Worm (Caenorhabditis elegans): ENCODE data around the gene Y37D8A.8.

Y37D8A.8 gene

ce11 chrIII:12831696-12832095, 33.1 kb upstream of the Y37D8A.8 start:
- peak; percentile 64 for TF ChIP-seq elt-2 (tag; optimal IDR thresholded peaks at IDR 0.05)
- no peak for TF ChIP-seq elt-3 (tag; optimal IDR thresholded peaks at IDR 0.05)

ce11 chrIII:12833079-12833478, 31.7 kb upstream of the Y37D8A.8 start:
- no peak for TF ChIP-seq R02D3.7 (tag; optimal IDR thresholded peaks at IDR 0.05)
- TF ChIP-seq unc-39 (tag; optimal IDR thresholded peaks at IDR 0.05), result no peak
- peak; percentile 53 for TF ChIP-seq elt-2 (tag; optimal IDR thresholded peaks at IDR 0.05)
- no peak for TF ChIP-seq aly-2 (tag; optimal IDR thresholded peaks at IDR 0.05)
- TF ChIP-seq elt-3 (tag; optimal IDR thresholded peaks at IDR 0.05), result no peak
- no peak for TF ChIP-seq mdl-1 (tag; optimal IDR thresholded peaks at IDR 0.05)
- TF ChIP-seq nhr-25 (tag; optimal IDR thresholded peaks at IDR 0.05), result no peak

- TF ChIP-seq pqm-1 (tag; optimal IDR thresholded peaks at IDR 0.05) (no peak), R02D3.7 (tag; optimal IDR thresholded peaks at IDR 0.05) (peak; percentile 55), eor-1 (tag; optimal IDR thresholded peaks at IDR 0.05) (no peak), ama-1 (optimal IDR thresholded peaks at IDR 0.05) (peak; percentile 63), pha-4 (tag; optimal IDR thresholded peaks at IDR 0.05) (no peak), ceh-9 (tag; optimal IDR thresholded peaks at IDR 0.05) (no peak), mml-1 (tag; optimal IDR thresholded peaks at IDR 0.05) (no peak)
These were observed 27.9 kb upstream of the Y37D8A.8 start for ce11 chrIII:12836742-12837285.

- TF ChIP-seq tbx-2 (tag; optimal IDR thresholded peaks at IDR 0.05), result no peak
- TF ChIP-seq skn-1 (tag; optimal IDR thresholded peaks at IDR 0.05), result no peak
- TF ChIP-seq ceh-82 (tag; optimal IDR thresholded peaks at IDR 0.05), result no peak
- no peak for TF ChIP-seq nhr-11 (tag; optimal IDR thresholded peaks at IDR 0.05)
- TF ChIP-seq nfya-1 (tag; optimal IDR thresholded peaks at IDR 0.05; ENCODE audit: insufficient read depth), result peak; percentile 94
- TF ChIP-seq lin-15B (tag; optimal IDR thresholded peaks at IDR 0.05), result peak; percentile 5
- TF ChIP-seq ztf-11 (tag; optimal IDR thresholded peaks at IDR 0.05), result no peak
- no peak for TF ChIP-seq aly-2 (tag; optimal IDR thresholded peaks at IDR 0.05)
These were observed 26.4 kb upstream of the Y37D8A.8 start for ce11 chrIII:12838299-12838698.

ce11 chrIII:12838913-12839366, 25.8 kb upstream of the Y37D8A.8 start, which contains the start of gene Y37D8A.4:
Y37D8A.4 (minus strand) TSS chrIII:12838963.
- TF ChIP-seq ceh-16 (tag; optimal IDR thresholded peaks at IDR 0.05), result no peak
- TF ChIP-seq pha-4 (tag; optimal IDR thresholded peaks at IDR 0.05), result peak; percentile 6
- no peak for TF ChIP-seq nhr-28 (tag; optimal IDR thresholded peaks at IDR 0.05)
- peak; percentile 58 for TF ChIP-seq mdl-1 (tag; optimal IDR thresholded peaks at IDR 0.05)
- TF ChIP-seq nhr-25 (tag; optimal IDR thresholded peaks at IDR 0.05), result no peak
- TF ChIP-seq ama-1 (optimal IDR thresholded peaks at IDR 0.05), result no peak
- TF ChIP-seq lin-15B (tag; optimal IDR thresholded peaks at IDR 0.05), result no peak
- no peak for TF ChIP-seq nhr-12 (tag; optimal IDR thresholded peaks at IDR 0.05)
- TF ChIP-seq tbx-2 (tag; optimal IDR thresholded peaks at IDR 0.05), result no peak
- no peak for TF ChIP-seq ceh-9 (tag; optimal IDR thresholded peaks at IDR 0.05)
- no peak for TF ChIP-seq fkh-2 (tag; optimal IDR thresholded peaks at IDR 0.05)
- peak; percentile 19 for TF ChIP-seq hmg-11 (tag; optimal IDR thresholded peaks at IDR 0.05)
- no peak for TF ChIP-seq unc-39 (tag; optimal IDR thresholded peaks at IDR 0.05)
- TF ChIP-seq nhr-77 (tag; optimal IDR thresholded peaks at IDR 0.05), result no peak
- TF ChIP-seq jun-1 (tag; optimal IDR thresholded peaks at IDR 0.05), result peak; percentile 8
- TF ChIP-seq mml-1 (tag; optimal IDR thresholded peaks at IDR 0.05), result no peak
- no peak for TF ChIP-seq snpc-4 (tag; optimal IDR thresholded peaks at IDR 0.05)
- TF ChIP-seq elt-2 (tag; optimal IDR thresholded peaks at IDR 0.05), result peak; percentile 74
- TF ChIP-seq nhr-43 (tag; optimal IDR thresholded peaks at IDR 0.05; ENCODE audit: poor library complexity, severe bottlenecking), result peak; percentile 37
- no peak for TF ChIP-seq ceh-28 (tag; optimal IDR thresholded peaks at IDR 0.05)
- peak; percentile 40 for TF ChIP-seq pqm-1 (tag; optimal IDR thresholded peaks at IDR 0.05)
- no peak for TF ChIP-seq aly-2 (tag; optimal IDR thresholded peaks at IDR 0.05)
- TF ChIP-seq ztf-11 (tag; optimal IDR thresholded peaks at IDR 0.05), result no peak
- TF ChIP-seq nfya-1 (tag; optimal IDR thresholded peaks at IDR 0.05; ENCODE audit: insufficient read depth), result peak; percentile 31
- no peak for TF ChIP-seq sea-2 (GFP tag; optimal IDR thresholded peaks at IDR 0.05)
- peak; percentile 29 for TF ChIP-seq nhr-23 (tag; optimal IDR thresholded peaks at IDR 0.05)
- TF ChIP-seq nhr-237 (tag; optimal IDR thresholded peaks at IDR 0.05), result no peak
- TF ChIP-seq elt-1 (tag; optimal IDR thresholded peaks at IDR 0.05), result no peak
- no peak for TF ChIP-seq egl-27 (tag; optimal IDR thresholded peaks at IDR 0.05)
- no peak for TF ChIP-seq egl-5 (tag; optimal IDR thresholded peaks at IDR 0.05)
- TF ChIP-seq zag-1 (tag; optimal IDR thresholded peaks at IDR 0.05), result no peak
